Fruit fly (Drosophila melanogaster) ovary, adult (tissue): ENCODE data around the gene eIF2Bbeta.
A peak's percentile ranks its signal among the peaks of the same experiment; 100 is the strongest.

Experiments
- CG17801 ChIP-seq: fragments of 200-800 bp; optimal IDR thresholded peaks from 2 replicates; lab custom pipeline; 2019; ENCODE audit warnings: missing biosample characterization, mild to moderate bottlenecking, missing genetic modification characterization, moderate library complexity; ENCODE audit not compliant: partially characterized antibody

eIF2Bbeta gene

DNA sequence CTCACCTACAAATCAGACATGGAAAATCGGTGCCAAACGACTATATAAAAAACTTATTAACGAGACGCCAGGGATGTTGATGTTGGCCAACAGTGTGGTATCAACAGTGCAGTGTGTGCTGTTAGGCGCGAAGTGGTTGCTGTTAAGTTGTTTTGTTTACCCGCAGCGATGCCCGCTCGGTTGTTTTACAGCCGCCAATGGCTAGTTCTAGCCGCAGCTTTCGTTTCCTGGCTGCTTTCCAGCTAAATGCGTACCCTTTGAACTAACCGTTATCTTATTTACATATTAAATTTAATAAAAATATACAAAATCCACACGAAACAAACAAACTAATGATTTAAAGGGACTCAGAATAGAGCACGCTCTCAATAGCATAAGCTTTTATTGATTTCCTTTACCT, 34.3 kb downstream of the eIF2Bbeta start, which contains the start of gene crm:
TSS of gene crm (minus strand) at position 111 of the 400 bp plus-strand sequence.
- TF ChIP-seq CG17801 = no peak

- TF ChIP-seq CG17801 = no peak
These were observed 35.7 kb downstream of the eIF2Bbeta start, which contains the start of gene kirre for dm6 chrX:2740084-2740483. Gene kirre, plus strand, starts transcription at chrX:2740384.

dm6 chrX:2742067-2742466, 37.7 kb downstream of the eIF2Bbeta start:
- peak; percentile 86 for TF ChIP-seq CG17801

DNA sequence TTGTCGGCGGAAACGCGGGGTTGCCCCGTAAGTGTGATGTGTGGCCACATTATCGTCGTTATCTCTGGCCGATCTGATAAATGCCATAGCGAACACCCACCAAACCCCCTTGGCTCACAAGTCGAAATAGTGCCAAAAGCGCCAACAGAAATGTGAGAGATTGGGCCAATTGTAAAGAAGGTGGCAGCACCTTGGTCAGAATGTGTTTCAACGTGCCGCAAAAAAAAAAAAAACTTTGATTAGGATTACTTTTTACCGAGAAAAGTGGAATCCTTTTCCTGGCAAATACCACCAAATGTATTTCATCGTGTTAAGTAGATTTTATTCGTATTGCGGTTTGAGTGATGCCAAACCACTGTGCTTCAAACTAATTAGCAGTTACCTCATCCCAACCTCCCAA, 38.6 kb downstream of the eIF2Bbeta start:
- TF ChIP-seq CG17801 = peak; percentile 24

DNA sequence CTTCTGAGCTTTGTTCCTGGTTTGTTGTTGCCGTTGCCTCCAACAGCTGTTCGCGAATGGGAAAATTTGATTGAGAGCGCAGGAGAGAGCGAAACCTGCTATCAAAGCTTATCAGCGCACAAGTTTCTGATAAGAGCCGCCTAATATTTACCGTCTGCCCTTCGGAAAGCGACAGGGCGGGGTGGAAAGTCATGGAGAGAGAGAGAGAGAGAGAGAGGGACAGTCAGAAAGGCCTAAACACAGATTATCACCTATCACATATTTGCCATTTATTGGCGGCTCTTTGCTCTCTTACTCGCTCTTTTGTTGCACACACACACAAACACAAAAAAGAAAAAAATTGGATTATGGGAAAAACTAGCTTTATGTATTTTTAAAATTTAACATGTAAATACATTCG, 39.2 kb downstream of the eIF2Bbeta start:
- no peak for TF ChIP-seq CG17801

dm6 chrX:2744042-2744441, 39.7 kb downstream of the eIF2Bbeta start, which contains the start of gene Syx4:
Gene Syx4, minus strand, starts transcription at chrX:2744076.
- TF ChIP-seq CG17801 = peak; percentile 73

DNA sequence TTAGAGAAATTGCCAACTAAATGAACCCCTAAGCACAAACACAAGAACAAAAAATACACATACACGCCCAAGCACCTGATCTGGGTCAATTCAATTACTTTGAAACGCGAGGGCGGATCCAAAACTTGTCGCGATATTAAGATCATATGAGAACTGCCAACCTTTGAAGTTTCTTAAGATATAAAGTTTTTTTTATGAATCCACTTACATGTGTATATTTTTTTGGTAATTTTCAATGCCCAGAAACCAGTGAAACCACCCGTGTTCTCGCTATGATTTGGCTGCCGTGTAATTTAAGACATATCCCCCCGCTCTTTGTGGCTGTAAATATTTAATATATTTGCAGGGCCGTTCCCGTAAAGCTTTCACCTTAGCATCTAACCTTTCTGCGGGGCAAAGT, 45.3 kb downstream of the eIF2Bbeta start:
- no peak for TF ChIP-seq CG17801
